Worm (Caenorhabditis elegans) whole organism, L4 larva: ENCODE data around the gene mrpl-11.

Experiments used
- F10B5.3 ChIP-seq: sonication (generic microtip); optimal IDR thresholded peaks from 2 replicates; lab custom pipeline; 2016; ENCODE audit warnings: mild to moderate bottlenecking, missing genetic modification characterization, missing compliant biosample characterization
- T26A8.4 ChIP-seq: fragments of 200-800 bp; sonication (Bioruptor generic); IDR thresholded peaks from 2 replicates; pipeline ENCODE4 v1.3.6; 2022; ENCODE audit warnings: missing genetic modification characterization, missing compliant biosample characterization
- aha-1 ChIP-seq: fragments of 150-350 bp; peaks from one replicate; lab custom pipeline; 2014; ENCODE audit warnings: missing biosample characterization, missing genetic modification characterization
- attf-4 ChIP-seq: sonication (generic microtip); optimal IDR thresholded peaks from 3 replicates; lab custom pipeline; 2017; ENCODE audit warnings: missing biosample characterization, missing genetic modification characterization
- ceh-28 ChIP-seq: fragments of 150-350 bp; optimal IDR thresholded peaks from 2 replicates; lab custom pipeline; 2014; ENCODE audit warnings: missing biosample characterization, missing genetic modification reagents, missing genetic modification characterization
- ceh-32 ChIP-seq: sonication (generic microtip); optimal IDR thresholded peaks from 2 replicates; lab custom pipeline; 2016; ENCODE audit warnings: mild to moderate bottlenecking, missing genetic modification characterization, missing compliant biosample characterization; ENCODE audit not compliant: poor library complexity
- ces-1 ChIP-seq: fragments of 150-350 bp; sonication (generic microtip); optimal IDR thresholded peaks from 4 replicates; lab custom pipeline; 2014; ENCODE audit warnings: missing biosample characterization, missing genetic modification reagents, missing genetic modification characterization
- cey-2 ChIP-seq: sonication (generic microtip); optimal IDR thresholded peaks from 3 replicates; lab custom pipeline; 2017; ENCODE audit warnings: missing genetic modification characterization, mild to moderate bottlenecking, missing compliant biosample characterization, antibody characterized with exemption, borderline replicate concordance; ENCODE audit not compliant: insufficient read depth
- daf-16 ChIP-seq, 3 experiments: sonication (generic microtip); optimal IDR thresholded peaks; 2 replicates each; lab custom pipeline; 2016 to 2017; ENCODE audit warnings: missing genetic modification characterization in 3 of 3, missing genetic modification reagents in 3 of 3, mild to moderate bottlenecking in 2 of 3, missing compliant biosample characterization in 2 of 3, missing biosample characterization in 1 of 3, moderate library complexity in 1 of 3
- dmd-6 ChIP-seq: fragments of 200-800 bp; sonication (Bioruptor generic); IDR thresholded peaks from 2 replicates; pipeline ENCODE4 v1.3.6; 2022; ENCODE audit warnings: missing genetic modification reagents, missing genetic modification characterization, missing compliant biosample characterization
- dpl-1 ChIP-seq: fragments of 150-350 bp; optimal IDR thresholded peaks from 2 replicates; lab custom pipeline; 2014; ENCODE audit warnings: missing biosample characterization, missing genetic modification reagents, missing genetic modification characterization
- dve-1 ChIP-seq: sonication (generic microtip); optimal IDR thresholded peaks from 2 replicates; lab custom pipeline; 2017; ENCODE audit warnings: antibody characterized with exemption, mild to moderate bottlenecking, missing genetic modification characterization, missing compliant biosample characterization; ENCODE audit not compliant: insufficient read depth
- egl-27 ChIP-seq: sonication (generic microtip); optimal IDR thresholded peaks from 3 replicates; lab custom pipeline; 2017; ENCODE audit warnings: missing biosample characterization, missing genetic modification reagents, missing genetic modification characterization
- egl-43 ChIP-seq: fragments of 200-800 bp; sonication (Bioruptor generic); IDR thresholded peaks from 2 replicates; pipeline ENCODE4 v1.3.6; 2022; ENCODE audit warnings: missing genetic modification reagents, missing genetic modification characterization, missing compliant biosample characterization
- hif-1 ChIP-seq, 2 experiments: sonication (generic microtip); optimal IDR thresholded peaks; 2 replicates each; lab custom pipeline; 2016 to 2017; ENCODE audit warnings: missing compliant biosample characterization in 2 of 2, missing genetic modification characterization in 2 of 2, missing genetic modification reagents in 2 of 2, missing genotype in 2 of 2, mild to moderate bottlenecking in 1 of 2
- hlh-11 ChIP-seq: fragments of 200-800 bp; sonication (Bioruptor generic); optimal IDR thresholded peaks from 2 replicates; lab custom pipeline; 2018; ENCODE audit warnings: mild to moderate bottlenecking, missing genetic modification characterization, missing compliant biosample characterization
- hlh-30 ChIP-seq: sonication (generic microtip); optimal IDR thresholded peaks from 2 replicates; lab custom pipeline; 2017; ENCODE audit warnings: antibody characterized with exemption, mild to moderate bottlenecking, missing genetic modification characterization, missing compliant biosample characterization; ENCODE audit not compliant: insufficient read depth
- hmg-1.1 ChIP-seq: fragments of 200-800 bp; sonication (Bioruptor generic); IDR thresholded peaks from 2 replicates; pipeline ENCODE4 v1.3.6; 2022; ENCODE audit warnings: missing genetic modification reagents, missing genetic modification characterization, missing compliant biosample characterization
- lin-15B ChIP-seq: fragments of 150-350 bp; sonication (generic microtip); optimal IDR thresholded peaks from 3 replicates; lab custom pipeline; 2014; ENCODE audit warnings: missing biosample characterization, missing genetic modification characterization
- lin-38 ChIP-seq: fragments of 200-800 bp; sonication (Bioruptor generic); IDR thresholded peaks from 2 replicates; pipeline ENCODE4 v1.3.6; 2022; ENCODE audit warnings: missing genetic modification reagents, missing genetic modification characterization, missing compliant biosample characterization
- lin-39 ChIP-seq: fragments of 150-350 bp; optimal IDR thresholded peaks from 2 replicates; lab custom pipeline; 2014; ENCODE audit warnings: missing biosample characterization, missing genetic modification reagents, missing genetic modification characterization
- lsy-2 ChIP-seq, 2 experiments: fragments of 150-350 bp in 1 of 2; sonication (generic microtip) in 1 of 2; optimal IDR thresholded peaks; 2 replicates each; lab custom pipeline; 2014 to 2017; ENCODE audit warnings: missing biosample characterization in 2 of 2, missing genetic modification characterization in 2 of 2
- mdl-1 ChIP-seq, 2 experiments: fragments of 150-350 bp in 1 of 2; sonication (generic microtip) in 1 of 2; optimal IDR thresholded peaks; 2 replicates each; lab custom pipeline; 2014 to 2017; ENCODE audit warnings: missing biosample characterization in 2 of 2, missing genetic modification characterization in 2 of 2
- mep-1 ChIP-seq: fragments of 150-350 bp; sonication (generic microtip); optimal IDR thresholded peaks from 3 replicates; lab custom pipeline; 2014; ENCODE audit warnings: missing biosample characterization, missing genetic modification characterization
- mes-2 ChIP-seq: sonication (generic microtip); optimal IDR thresholded peaks from 2 replicates; lab custom pipeline; 2016; ENCODE audit warnings: missing genotype, mild to moderate bottlenecking, missing genetic modification characterization, missing compliant biosample characterization; ENCODE audit not compliant: poor library complexity, severe bottlenecking
- mxl-3 ChIP-seq: fragments of 200-800 bp; sonication (Bioruptor generic); optimal IDR thresholded peaks from 2 replicates; lab custom pipeline; 2018; ENCODE audit warnings: mild to moderate bottlenecking, missing genetic modification characterization, missing compliant biosample characterization
- nhr-10 ChIP-seq: fragments of 150-350 bp; optimal IDR thresholded peaks from 2 replicates; lab custom pipeline; 2014; ENCODE audit warnings: missing biosample characterization, missing genetic modification characterization
- nhr-111 ChIP-seq: fragments of 200-800 bp; sonication (Bioruptor generic); optimal IDR thresholded peaks from 2 replicates; lab custom pipeline; 2018; ENCODE audit warnings: mild to moderate bottlenecking, missing genetic modification characterization, missing compliant biosample characterization
- nhr-237 ChIP-seq: sonication (generic microtip); optimal IDR thresholded peaks from 2 replicates; lab custom pipeline; 2017; ENCODE audit warnings: missing biosample characterization, missing genetic modification characterization
- nhr-28 ChIP-seq: fragments of 150-350 bp; optimal IDR thresholded peaks from 2 replicates; lab custom pipeline; 2014; ENCODE audit warnings: missing biosample characterization, missing genetic modification characterization
- nhr-41 ChIP-seq: fragments of 200-800 bp; sonication (Bioruptor generic); IDR thresholded peaks from 2 replicates; pipeline ENCODE4 v1.3.6; 2022; ENCODE audit warnings: missing genetic modification reagents, missing genetic modification characterization, missing compliant biosample characterization
- nhr-6 ChIP-seq: fragments of 150-350 bp; optimal IDR thresholded peaks from 2 replicates; lab custom pipeline; 2014; ENCODE audit warnings: missing biosample characterization, missing genetic modification characterization
- nhr-77 ChIP-seq: fragments of 150-350 bp; optimal IDR thresholded peaks from 2 replicates; lab custom pipeline; 2014; ENCODE audit warnings: missing biosample characterization, missing genetic modification characterization
- pha-4 ChIP-seq, 2 experiments: fragments of 150-350 bp in 1 of 2; fragments of 200-800 bp in 1 of 2; sonication (Bioruptor generic) in 1 of 2; IDR thresholded peaks in 1 of 2; optimal IDR thresholded peaks in 1 of 2; 2 replicates each; pipeline versions ENCODE4 v1.3.6 to Lab custom; 2014 to 2022; ENCODE audit warnings: missing genetic modification characterization in 2 of 2, missing genetic modification reagents in 2 of 2, missing biosample characterization in 1 of 2, missing compliant biosample characterization in 1 of 2
- snpc-4 ChIP-seq: fragments of 150-350 bp; optimal IDR thresholded peaks from 2 replicates; lab custom pipeline; 2014; ENCODE audit warnings: missing biosample characterization, missing genetic modification characterization
- spr-1 ChIP-seq: sonication (generic microtip); optimal IDR thresholded peaks from 2 replicates; lab custom pipeline; 2016; ENCODE audit warnings: mild to moderate bottlenecking, missing genetic modification characterization, missing compliant biosample characterization
- unc-130 ChIP-seq: sonication (generic microtip); optimal IDR thresholded peaks from 2 replicates; lab custom pipeline; 2016; ENCODE audit warnings: missing genetic modification reagents, missing genetic modification characterization, missing compliant biosample characterization
- unc-62 ChIP-seq, 3 experiments: fragments of 150-350 bp in 1 of 3; sonication (generic microtip); optimal IDR thresholded peaks in 2 of 3; peaks in 1 of 3; 1 replicate in 1 of 3; 2 replicates in 2 of 3; lab custom pipeline; 2014 to 2017; ENCODE audit warnings: missing biosample characterization in 3 of 3, missing genetic modification characterization in 3 of 3, missing genetic modification reagents in 3 of 3, missing genotype in 1 of 3
- zfp-3 ChIP-seq: fragments of 200-800 bp; sonication (Bioruptor generic); conservative IDR thresholded peaks from 2 replicates; pipeline ENCODE4 v1.3.6; 2022; ENCODE audit warnings: missing genetic modification reagents, missing genetic modification characterization, missing compliant biosample characterization
- ztf-7 ChIP-seq: fragments of 150-350 bp; optimal IDR thresholded peaks from 2 replicates; lab custom pipeline; 2014; ENCODE audit warnings: missing biosample characterization, missing genetic modification characterization

Gene mrpl-11

DNA sequence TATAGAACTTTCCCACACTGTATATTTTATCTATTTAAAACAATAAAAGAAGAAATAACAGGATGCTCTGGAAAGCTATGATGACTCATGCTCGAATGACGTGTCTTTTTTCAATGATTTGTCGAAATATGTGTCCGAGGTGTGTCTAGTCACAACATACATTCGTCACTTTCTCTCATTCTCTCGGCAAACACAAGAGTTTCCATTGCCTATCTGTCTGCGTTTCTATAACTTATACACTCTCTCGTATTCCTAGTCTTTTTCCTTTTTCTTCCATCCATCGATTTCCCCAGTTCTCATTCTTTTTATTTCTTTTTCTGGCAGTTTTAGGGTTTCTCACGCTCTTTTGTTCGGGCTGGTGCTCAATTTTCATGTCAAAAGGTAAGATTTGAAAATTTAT is 20.8 kb upstream of the mrpl-11 start:
- no peak for TF ChIP-seq cey-2 (tag; lab: Kevin White, UChicago)
- no peak for TF ChIP-seq daf-16 (GFP tag; optimal IDR thresholded peaks at IDR 0.05; lab: Kevin White, UChicago)
- peak; percentile 21 for TF ChIP-seq daf-16 (tag; optimal IDR thresholded peaks at IDR 0.05; lab: Kevin White, UChicago)
- peak; percentile 61 for TF ChIP-seq mes-2 (tag; lab: Kevin White, UChicago)
- peak; percentile 48 for TF ChIP-seq nhr-6 (tag; lab: Kevin White, UChicago)
- TF ChIP-seq nhr-28 (tag; lab: Kevin White, UChicago): peak; percentile 94
- no peak for TF ChIP-seq nhr-111
- TF ChIP-seq hlh-30 (tag; lab: Kevin White, UChicago): peak; percentile 47
- TF ChIP-seq pha-4 (GFP tag; IDR thresholded peaks at IDR 0.05; lab: Robert Waterston, UW): no peak
- peak; percentile 28 for TF ChIP-seq pha-4 (tag; optimal IDR thresholded peaks at IDR 0.05; lab: Kevin White, UChicago)
- TF ChIP-seq lsy-2 (tag; optimal IDR thresholded peaks at IDR 0.05; lab: Kevin White, UChicago): peak in 1 of 2 experiments; percentile 71
- TF ChIP-seq ztf-7: no peak
- peak; percentile 68 for TF ChIP-seq dve-1 (tag; lab: Kevin White, UChicago)
- no peak for TF ChIP-seq F10B5.3
- peak; percentile 30 for TF ChIP-seq mep-1 (tag; lab: Kevin White, UChicago)
- TF ChIP-seq lin-38 (GFP tag; lab: Robert Waterston, UW): 0 out of 2 replicates have a peak, but pooled peaks have one; percentile 8
- TF ChIP-seq hlh-11 (tag; lab: Kevin White, UChicago): peak; percentile 53
- TF ChIP-seq dmd-6 (GFP tag; lab: Robert Waterston, UW): peak; percentile 54
- TF ChIP-seq hif-1 (tag; optimal IDR thresholded peaks at IDR 0.05; lab: Kevin White, UChicago): peak in 1 of 2 experiments; percentile 12

DNA sequence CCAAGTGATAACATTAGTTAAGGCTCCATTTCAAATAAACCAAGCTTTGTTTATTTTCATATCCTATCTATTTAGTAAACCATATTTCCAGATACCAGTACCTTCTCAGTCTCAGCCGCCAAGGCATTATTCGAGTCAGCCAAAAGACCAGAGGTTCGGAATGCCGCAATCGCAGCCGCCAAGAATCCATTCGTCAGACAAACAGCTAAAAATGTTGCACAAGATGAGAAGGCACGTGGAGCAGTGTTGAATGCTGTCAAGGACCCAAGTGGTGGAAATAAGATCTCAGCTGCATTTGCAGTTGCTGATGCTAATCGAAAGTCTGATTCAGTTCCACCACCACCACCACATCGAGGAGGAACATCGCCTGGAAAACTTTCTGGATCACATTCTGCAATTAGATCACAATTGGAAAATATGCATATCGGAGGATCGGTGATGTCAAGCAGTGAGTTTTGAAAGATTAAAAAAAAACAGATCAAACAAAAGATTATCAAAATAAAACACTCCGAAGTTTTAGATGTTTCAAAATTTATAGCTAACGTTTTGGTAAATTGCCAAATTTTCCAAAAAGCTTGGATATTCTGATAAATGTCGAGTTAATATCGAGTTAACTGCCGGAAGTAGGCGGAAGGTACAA is 20.1 kb upstream of the mrpl-11 start:
- peak in 1 of 2 experiments; percentile 98 for TF ChIP-seq unc-62 (GFP tag; optimal IDR thresholded peaks at IDR 0.05 in 1 of 2; lab: Kevin White, UChicago)
- no peak for TF ChIP-seq unc-62 (tag; optimal IDR thresholded peaks at IDR 0.05; lab: Kevin White, UChicago)
- no peak for TF ChIP-seq nhr-77 (tag; lab: Kevin White, UChicago)
- TF ChIP-seq aha-1 (tag; lab: Kevin White, UChicago): peak; percentile 88
- no peak for TF ChIP-seq mes-2 (tag; lab: Kevin White, UChicago)
- TF ChIP-seq lin-39: no peak

DNA sequence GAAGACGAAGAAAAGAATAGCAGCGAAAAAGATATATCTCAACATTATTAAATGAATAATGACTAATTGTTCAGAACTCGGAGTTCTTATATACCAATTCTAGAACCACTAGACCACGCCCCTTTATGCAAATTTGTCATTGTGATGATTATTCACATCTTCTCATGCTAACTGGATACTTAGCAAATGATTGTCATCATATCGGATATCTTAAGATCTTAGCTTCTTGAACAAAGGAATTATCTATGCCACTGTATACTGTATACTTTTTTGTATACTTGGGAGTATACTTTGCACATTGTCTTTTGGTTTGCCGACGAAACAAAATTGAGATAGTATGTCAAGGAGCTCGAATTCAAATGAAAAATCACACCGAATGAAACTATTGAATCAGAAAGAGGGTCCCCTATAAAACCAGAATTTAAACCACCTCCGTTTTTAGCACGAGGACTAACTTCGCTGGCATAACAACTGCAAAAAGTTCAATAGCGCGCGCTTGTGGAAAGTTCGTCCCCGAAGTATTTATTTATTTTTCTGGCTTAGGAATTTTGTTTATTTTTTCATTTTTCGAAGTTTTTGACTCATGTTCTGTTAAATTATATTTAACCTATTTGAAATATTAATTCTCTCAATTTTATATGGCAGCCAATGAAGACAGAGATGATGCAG is 17.0 kb upstream of the mrpl-11 start, which contains the start of the genes sdz-1 and vps-33.1:
sdz-1 (minus strand) TSS at position 51 of the 669 bp plus-strand sequence.
vps-33.1 (plus strand) TSS at position 639 of the 669 bp plus-strand sequence.
- peak; percentile 18 for TF ChIP-seq dve-1 (tag; lab: Kevin White, UChicago)
- TF ChIP-seq ceh-28 (tag; lab: Kevin White, UChicago): no peak
- TF ChIP-seq nhr-28 (tag; lab: Kevin White, UChicago): peak; percentile 4
- peak in 1 of 2 experiments; percentile 60 for TF ChIP-seq hif-1 (tag; optimal IDR thresholded peaks at IDR 0.05; lab: Kevin White, UChicago)
- no peak for TF ChIP-seq mxl-3
- no peak for TF ChIP-seq nhr-237 (tag; lab: Kevin White, UChicago)
- TF ChIP-seq dpl-1 (GFP tag; lab: Kevin White, UChicago): peak; percentile 77
- no peak for TF ChIP-seq pha-4 (GFP tag; IDR thresholded peaks at IDR 0.05; lab: Robert Waterston, UW)
- TF ChIP-seq pha-4 (tag; optimal IDR thresholded peaks at IDR 0.05; lab: Kevin White, UChicago): peak; percentile 21
- no peak for TF ChIP-seq hmg-1.1 (GFP tag; lab: Robert Waterston, UW)
- peak in 1 of 2 experiments; percentile 35 for TF ChIP-seq mdl-1 (tag; optimal IDR thresholded peaks at IDR 0.05; lab: Kevin White, UChicago)
- no peak for TF ChIP-seq egl-43 (GFP tag; lab: Robert Waterston, UW)
- TF ChIP-seq T26A8.4 (GFP tag; lab: Robert Waterston, UW): no peak
- peak; percentile 81 for TF ChIP-seq hlh-30 (tag; lab: Kevin White, UChicago)
- no peak for TF ChIP-seq nhr-41 (GFP tag; lab: Robert Waterston, UW)
- TF ChIP-seq nhr-10 (tag; lab: Kevin White, UChicago): no peak
- TF ChIP-seq nhr-6 (tag; lab: Kevin White, UChicago): peak; percentile 80
- TF ChIP-seq ces-1 (GFP tag; lab: Kevin White, UChicago): no peak
- no peak for TF ChIP-seq ztf-7
- TF ChIP-seq snpc-4: no peak
- TF ChIP-seq spr-1 (tag; lab: Kevin White, UChicago): no peak
- peak; percentile 96 for TF ChIP-seq mes-2 (tag; lab: Kevin White, UChicago)
- no peak for TF ChIP-seq ceh-32 (tag; lab: Kevin White, UChicago)
- TF ChIP-seq dmd-6 (GFP tag; lab: Robert Waterston, UW): no peak
- TF ChIP-seq unc-130 (GFP tag; lab: Kevin White, UChicago): peak; percentile 62
- no peak for TF ChIP-seq lin-15B (tag; lab: Kevin White, UChicago)
- no peak for TF ChIP-seq attf-4 (tag; lab: Kevin White, UChicago)
- peak in 1 of 2 experiments; percentile 67 for TF ChIP-seq lsy-2 (tag; optimal IDR thresholded peaks at IDR 0.05; lab: Kevin White, UChicago)
- no peak for TF ChIP-seq zfp-3
- peak; percentile 73 for TF ChIP-seq lin-38 (GFP tag; lab: Robert Waterston, UW)
- TF ChIP-seq egl-27 (tag; lab: Kevin White, UChicago): no peak
